Worm (Caenorhabditis elegans): ENCODE measurements around the gene sru-17.
"Not testable (repeated sequence)": the region's sequence is repeated elsewhere in the genome, so short reads cannot be mapped to it uniquely, and the experiment has no call there.

The sru-17 gene

DNA sequence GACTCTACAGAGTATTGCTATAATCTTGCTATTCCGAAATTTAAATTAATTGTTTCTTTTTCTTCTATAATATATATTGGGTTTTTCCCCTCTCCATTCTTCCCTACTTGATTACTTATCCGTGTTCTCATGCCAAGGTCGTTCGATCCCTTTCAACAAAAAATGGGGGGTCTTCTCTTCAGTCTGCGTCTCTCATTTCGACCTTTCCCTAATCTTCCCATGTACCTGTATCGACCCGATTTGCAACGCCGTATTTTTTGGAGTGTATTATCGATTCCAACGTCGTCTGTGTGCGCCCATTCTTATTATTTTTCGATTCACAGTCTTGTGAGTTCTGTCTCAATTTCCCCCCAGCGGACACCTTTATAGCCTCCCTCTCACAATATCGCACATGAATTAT lies 37.7 kb upstream of the sru-17 start (continued):
- no peak for TF ChIP-seq efl-3 (GFP tag; optimal IDR thresholded peaks at IDR 0.05)
- peak; percentile 40 for TF ChIP-seq blmp-1 (tag; optimal IDR thresholded peaks at IDR 0.05)
- no peak for TF ChIP-seq nhr-12 (tag; optimal IDR thresholded peaks at IDR 0.05)
- TF ChIP-seq lin-13 (GFP tag; optimal IDR thresholded peaks at IDR 0.05), result no peak
- no peak for TF ChIP-seq dpl-1 (GFP tag; optimal IDR thresholded peaks at IDR 0.05)
- TF ChIP-seq nhr-85 (tag), result peak; percentile 83

ce11 chrIV:12468359-12468758 lies 37.1 kb upstream of the sru-17 start, which contains the start of gene igdb-2:
Gene igdb-2 (plus strand): TSS chrIV:12468659.
- TF ChIP-seq nhr-85 (tag), result no peak
- no peak for TF ChIP-seq nhr-12 (tag; optimal IDR thresholded peaks at IDR 0.05)
- no peak for TF ChIP-seq aly-2 (tag; optimal IDR thresholded peaks at IDR 0.05)
- TF ChIP-seq lir-3 (tag; optimal IDR thresholded peaks at IDR 0.05; ENCODE audit: poor library complexity), result no peak
- TF ChIP-seq C04F5.9 (tag; optimal IDR thresholded peaks at IDR 0.05), result no peak
- no peak for TF ChIP-seq alr-1 (tag; optimal IDR thresholded peaks at IDR 0.05; ENCODE audit: borderline replicate concordance)
- TF ChIP-seq unc-86 (tag; optimal IDR thresholded peaks at IDR 0.05), result no peak
- no peak for TF ChIP-seq fkh-4 (tag; optimal IDR thresholded peaks at IDR 0.05; ENCODE audit: borderline replicate concordance)
- no peak for TF ChIP-seq mdl-1 (tag; optimal IDR thresholded peaks at IDR 0.05)
- TF ChIP-seq lin-39 (tag; optimal IDR thresholded peaks at IDR 0.05), result no peak
- no peak for TF ChIP-seq ceh-63 (GFP tag; optimal IDR thresholded peaks at IDR 0.05)
- TF ChIP-seq ets-5 (GFP tag; IDR thresholded peaks at IDR 0.05), result no peak
- TF ChIP-seq lsy-2 (tag; optimal IDR thresholded peaks at IDR 0.05), result no peak
- TF ChIP-seq fkh-10 (GFP tag; optimal IDR thresholded peaks at IDR 0.05), result no peak
- no peak for TF ChIP-seq ceh-82 (tag; optimal IDR thresholded peaks at IDR 0.05)
- no peak for TF ChIP-seq sptf-1 (tag; optimal IDR thresholded peaks at IDR 0.05)

ce11 chrIV:12476942-12477341 lies 28.6 kb upstream of the sru-17 start, which contains the start of gene T04A11.1:
Gene T04A11.1 (minus strand): TSS chrIV:12477042.
- not testable (repeated sequence) for TF ChIP-seq nhr-71 (tag; optimal IDR thresholded peaks at IDR 0.05); blmp-1 (tag; optimal IDR thresholded peaks at IDR 0.05); ets-5 (GFP tag; IDR thresholded peaks at IDR 0.05)

DNA sequence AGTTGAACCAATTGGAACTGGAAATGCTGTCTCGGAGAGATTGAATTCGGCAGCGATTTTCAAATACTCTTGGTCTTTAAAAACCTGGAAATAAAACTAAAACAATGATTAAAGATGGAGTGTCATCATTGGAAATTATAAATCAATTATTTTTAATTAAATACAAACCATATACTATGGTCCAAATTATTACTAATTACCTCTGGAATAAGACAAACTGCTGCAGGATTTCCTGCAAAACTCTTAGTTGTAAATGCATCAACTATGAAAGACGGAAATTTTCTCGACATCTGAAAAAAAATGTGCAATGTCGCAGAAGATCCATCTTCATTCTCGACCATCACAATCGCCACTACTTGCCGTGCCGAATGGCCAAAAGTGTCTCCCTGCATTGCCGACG lies 26.8 kb upstream of the sru-17 start, which contains the start of gene igdb-1:
Gene igdb-1, plus strand, starts transcription at position 301 of the 400 bp plus-strand sequence.
- TF ChIP-seq ceh-63 (GFP tag; optimal IDR thresholded peaks at IDR 0.05); F16B12.6 (tag; optimal IDR thresholded peaks at IDR 0.05); rnt-1 (tag; optimal IDR thresholded peaks at IDR 0.05): not testable (repeated sequence)

- TF ChIP-seq lin-35 (GFP tag; optimal IDR thresholded peaks at IDR 0.05); unc-86 (tag; optimal IDR thresholded peaks at IDR 0.05); zip-4 (GFP tag; optimal IDR thresholded peaks at IDR 0.05): not testable (repeated sequence)
These were observed 21.0 kb upstream of the sru-17 start, which contains the start of gene T04A11.4 for ce11 chrIV:12484479-12484878. Gene T04A11.4 (minus strand): TSS chrIV:12484579.

DNA sequence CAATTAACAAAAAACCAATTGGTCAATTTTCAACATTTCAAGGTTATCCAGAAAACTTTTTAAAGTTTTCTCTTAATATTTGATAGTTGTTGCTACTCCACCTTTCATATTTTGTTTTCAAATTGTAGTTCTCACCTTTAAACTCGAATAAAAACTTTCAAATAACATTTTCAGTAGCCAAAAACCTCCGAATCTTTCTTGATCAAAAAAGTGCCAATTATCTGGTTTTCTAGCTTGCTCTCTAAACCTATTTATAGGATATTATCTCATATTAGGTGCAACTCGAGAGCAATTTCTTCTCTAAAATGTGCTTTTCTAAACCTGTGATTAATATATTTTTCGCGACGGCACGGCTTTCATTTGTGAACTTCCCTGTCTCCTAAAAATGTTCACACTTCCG lies 18.3 kb upstream of the sru-17 start, which contains the start of gene sru-26:
Gene sru-26, plus strand, starts transcription at position 301 of the 400 bp plus-strand sequence.
- TF ChIP-seq mef-2 (tag; optimal IDR thresholded peaks at IDR 0.05), result no peak
- TF ChIP-seq hpl-2 (GFP tag; optimal IDR thresholded peaks at IDR 0.05), result no peak
- TF ChIP-seq skn-1 (tag; optimal IDR thresholded peaks at IDR 0.05), result no peak
- TF ChIP-seq pag-3 (tag; optimal IDR thresholded peaks at IDR 0.05; ENCODE audit: borderline replicate concordance, insufficient read depth), result no peak

DNA sequence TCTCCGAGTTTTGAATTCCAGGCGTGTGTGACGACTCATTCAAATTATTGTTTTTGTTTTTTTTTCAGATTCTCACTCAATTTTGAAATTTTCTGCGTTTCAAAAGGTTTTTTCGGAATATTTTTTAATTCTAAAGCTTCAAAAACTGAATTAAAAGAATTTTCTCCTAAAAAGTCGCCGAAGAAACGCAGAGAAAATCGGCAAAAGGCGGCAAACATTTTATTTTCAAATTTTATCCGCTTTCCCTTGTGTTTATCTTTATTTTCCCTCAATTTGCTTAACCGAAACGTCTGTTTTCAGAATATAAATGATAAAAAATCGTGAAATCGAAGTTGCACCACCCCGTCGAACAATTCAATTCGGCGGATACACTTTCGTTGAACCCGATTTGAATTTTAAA lies 15.0 kb upstream of the sru-17 start, which contains the start of gene him-6:
Gene him-6, plus strand, starts transcription at position 301 of the 400 bp plus-strand sequence.
- TF ChIP-seq mef-2 (tag; optimal IDR thresholded peaks at IDR 0.05) (no peak), hpl-2 (GFP tag; optimal IDR thresholded peaks at IDR 0.05) (no peak), nhr-47 (tag; optimal IDR thresholded peaks at IDR 0.05) (no peak), ceh-8 (GFP tag; optimal IDR thresholded peaks at IDR 0.05) (no peak), nhr-77 (tag; optimal IDR thresholded peaks at IDR 0.05) (no peak), mep-1 (tag; optimal IDR thresholded peaks at IDR 0.05) (no peak), mdl-1 (tag; optimal IDR thresholded peaks at IDR 0.05) (no peak), fkh-4 (tag; optimal IDR thresholded peaks at IDR 0.05; ENCODE audit: borderline replicate concordance) (no peak), vab-15 (tag; optimal IDR thresholded peaks at IDR 0.05) (no peak), ama-1 (optimal IDR thresholded peaks at IDR 0.05) (no peak), sptf-1 (tag; optimal IDR thresholded peaks at IDR 0.05) (no peak), mab-9 (GFP tag; IDR thresholded peaks at IDR 0.05) (no peak), nhr-76 (tag; optimal IDR thresholded peaks at IDR 0.05) (no peak), efl-3 (GFP tag; optimal IDR thresholded peaks at IDR 0.05) (no peak)

Measured in whole organism, L1 larva.